Fruit fly (Drosophila melanogaster) whole organism, adult: ENCODE results near the gene Vago.

Experiments
- CG11617 ChIP-seq: fragments of 200-800 bp; sonication (Bioruptor generic); optimal IDR thresholded peaks from 2 replicates; lab custom pipeline; 2017; ENCODE audit warnings: mild to moderate bottlenecking, missing biosample characterization, missing genetic modification reagents, missing genetic modification characterization
- CG12768 ChIP-seq: fragments of 200-800 bp; sonication (Bioruptor generic); optimal IDR thresholded peaks from 2 replicates; lab custom pipeline; 2017; ENCODE audit warnings: missing biosample characterization, missing genetic modification characterization, mild to moderate bottlenecking, moderate library complexity, missing genetic modification reagents
- CG14711 ChIP-seq: fragments of 200-800 bp; sonication (Bioruptor generic); optimal IDR thresholded peaks from 2 replicates; lab custom pipeline; 2018; ENCODE audit warnings: missing biosample characterization, mild to moderate bottlenecking, missing genetic modification characterization, moderate library complexity
- CG1620 ChIP-seq: fragments of 200-800 bp; sonication (Bioruptor generic); optimal IDR thresholded peaks from 2 replicates; lab custom pipeline; 2016; ENCODE audit warnings: missing biosample characterization, missing genetic modification characterization
- CG33017 ChIP-seq: fragments of 200-800 bp; sonication (Bioruptor generic); optimal IDR thresholded peaks from 2 replicates; lab custom pipeline; 2018; ENCODE audit warnings: missing biosample characterization, mild to moderate bottlenecking, missing genetic modification characterization, moderate library complexity
- CG5204 ChIP-seq: fragments of 200-800 bp; sonication (Bioruptor generic); optimal IDR thresholded peaks from 2 replicates; lab custom pipeline; 2016; ENCODE audit warnings: missing biosample characterization, missing genetic modification characterization
- CG7045 ChIP-seq: fragments of 200-800 bp; sonication (Bioruptor generic); optimal IDR thresholded peaks from 2 replicates; lab custom pipeline; 2017; ENCODE audit warnings: missing biosample characterization, mild to moderate bottlenecking, missing genetic modification characterization
- CG7101 ChIP-seq: fragments of 200-800 bp; sonication (Bioruptor generic); optimal IDR thresholded peaks from 2 replicates; lab custom pipeline; 2018; ENCODE audit warnings: missing biosample characterization, mild to moderate bottlenecking, missing genetic modification characterization, moderate library complexity
- Clk ChIP-seq: fragments of 200-800 bp; sonication (Bioruptor generic); optimal IDR thresholded peaks from 2 replicates; lab custom pipeline; 2017; ENCODE audit warnings: missing biosample characterization, missing genetic modification characterization
- Crg-1 ChIP-seq: fragments of 200-800 bp; sonication (Bioruptor generic); optimal IDR thresholded peaks from 2 replicates; lab custom pipeline; 2016; ENCODE audit warnings: missing biosample characterization, missing genetic modification characterization
- Hr96 ChIP-seq: fragments of 200-800 bp; sonication (Bioruptor generic); optimal IDR thresholded peaks from 2 replicates; lab custom pipeline; 2016; ENCODE audit warnings: missing biosample characterization, missing genetic modification characterization
- Mnt ChIP-seq: fragments of 200-800 bp; sonication (Bioruptor generic); optimal IDR thresholded peaks from 2 replicates; lab custom pipeline; 2016; ENCODE audit warnings: missing biosample characterization, mild to moderate bottlenecking, missing genetic modification characterization
- bab1 ChIP-seq: fragments of 200-800 bp; sonication (Bioruptor generic); optimal IDR thresholded peaks from 3 replicates; lab custom pipeline; 2019; ENCODE audit warnings: missing biosample characterization, mild to moderate bottlenecking, missing genetic modification characterization, moderate library complexity
- cic ChIP-seq: fragments of 200-800 bp; sonication (Bioruptor generic); optimal IDR thresholded peaks from 2 replicates; lab custom pipeline; 2017; ENCODE audit warnings: missing biosample characterization, mild to moderate bottlenecking, missing genetic modification characterization, moderate library complexity
- cnc ChIP-seq, 2 experiments: fragments of >200 bp; optimal IDR thresholded peaks; 2 replicates each; lab custom pipeline; 2017
- kay ChIP-seq: fragments of 200-800 bp; sonication (Bioruptor generic); peaks from one replicate; lab custom pipeline; 2016; ENCODE audit warnings: missing biosample characterization, missing genetic modification characterization, borderline replicate concordance
- ovo ChIP-seq: fragments of 200-800 bp; sonication (Bioruptor generic); optimal IDR thresholded peaks from 2 replicates; lab custom pipeline; 2016; ENCODE audit warnings: missing biosample characterization, missing genetic modification characterization
- pad ChIP-seq: fragments of 200-800 bp; sonication (Bioruptor generic); optimal IDR thresholded peaks from 3 replicates; lab custom pipeline; 2017; ENCODE audit warnings: missing biosample characterization, missing genetic modification characterization, mild to moderate bottlenecking, moderate library complexity, missing genetic modification reagents
- tj ChIP-seq: fragments of 200-800 bp; sonication (Bioruptor generic); optimal IDR thresholded peaks from 3 replicates; lab custom pipeline; 2017; ENCODE audit warnings: missing biosample characterization, mild to moderate bottlenecking, missing genetic modification characterization, moderate library complexity
- toe ChIP-seq: fragments of 200-800 bp; sonication (Bioruptor generic); optimal IDR thresholded peaks from 2 replicates; lab custom pipeline; 2016; ENCODE audit warnings: missing biosample characterization, missing genetic modification characterization

The Vago gene

DNA sequence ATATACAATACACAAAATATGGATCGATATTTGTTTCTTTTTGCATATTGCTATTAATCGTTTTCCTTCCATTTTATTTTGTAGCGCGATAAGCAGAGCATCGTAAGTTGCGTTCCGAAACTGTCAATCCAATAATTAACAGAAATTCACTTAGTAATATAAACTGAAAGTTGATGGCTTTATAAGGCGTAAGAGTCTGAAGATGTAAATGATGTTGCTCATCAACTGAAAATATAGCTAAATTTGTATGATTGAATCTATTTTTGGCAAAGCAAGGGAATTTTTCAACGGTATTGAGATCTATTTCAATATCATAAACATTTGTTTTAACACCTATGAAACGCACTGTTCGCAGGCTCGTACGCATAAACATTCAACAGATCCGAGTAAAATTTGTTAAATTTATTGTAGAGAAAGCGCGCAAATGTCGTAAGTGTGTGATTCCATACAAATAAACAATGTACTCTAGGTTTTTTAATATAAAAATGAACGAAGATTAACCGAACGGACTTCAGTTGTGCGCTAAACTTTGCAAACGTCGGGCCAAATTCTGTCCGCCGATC lies at the start of gene Vago:
Gene Vago (plus strand): TSS at position 513 of the 563 bp plus-strand sequence.
- TF ChIP-seq CG33017 (tag; lab: Kevin White, UChicago) (peak; percentile 33), CG7101 (peak; percentile 70), kay (GFP tag; lab: Kevin White, UChicago) (peak; percentile 5), CG12768 (peak; percentile 17), Hr96 (GFP tag; lab: Kevin White, UChicago) (peak; percentile 41), pad (GFP tag; lab: Kevin White, UChicago) (peak; percentile 31), Clk (GFP tag; lab: Kevin White, UChicago) (no peak), Crg-1 (GFP tag; lab: Kevin White, UChicago) (no peak), CG7045 (GFP tag; lab: Kevin White, UChicago) (no peak), bab1 (GFP tag; lab: Kevin White, UChicago) (no peak), toe (no peak), cnc (optimal IDR thresholded peaks at IDR 0.05; lab: Kevin White, UChicago) (no peak), Mnt (peak; percentile 11), CG1620 (GFP tag; lab: Kevin White, UChicago) (no peak), tj (GFP tag; lab: Kevin White, UChicago) (no peak), ovo (GFP tag; lab: Kevin White, UChicago) (no peak), CG11617 (GFP tag; lab: Kevin White, UChicago) (peak; percentile 29), CG5204 (no peak), cic (GFP tag; lab: Kevin White, UChicago) (no peak), CG14711 (tag; lab: Kevin White, UChicago) (peak; percentile 46)

- TF ChIP-seq cnc (optimal IDR thresholded peaks at IDR 0.05; lab: Kevin White, UChicago): no peak
- no peak for TF ChIP-seq toe
- no peak for TF ChIP-seq ovo (GFP tag; lab: Kevin White, UChicago)
- TF ChIP-seq CG14711 (tag; lab: Kevin White, UChicago): no peak
- TF ChIP-seq tj (GFP tag; lab: Kevin White, UChicago): no peak
Measured at dm6 chrX:11039788-11040187, 49.3 kb upstream of the Vago start, which contains the start of gene vex. TSS of gene vex (minus strand) at chrX:11039901.

DNA sequence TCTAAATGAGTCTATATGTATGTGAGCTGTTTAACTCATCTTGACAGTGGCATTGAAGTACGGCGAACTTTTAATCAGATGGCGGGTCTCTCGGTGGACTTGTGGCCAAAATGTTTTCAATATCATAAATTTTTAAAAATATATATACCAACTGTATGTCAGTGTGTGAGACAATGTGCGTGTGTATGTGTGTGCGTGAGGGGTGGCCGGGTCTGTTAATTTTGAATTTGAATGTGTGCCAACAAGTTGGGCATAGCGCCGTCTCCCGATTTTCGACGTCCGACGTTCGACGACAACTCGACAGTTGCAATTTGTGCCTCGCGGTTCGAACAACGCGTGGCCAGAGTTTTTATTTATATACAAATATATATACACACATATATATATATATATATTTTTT lies 44.6 kb upstream of the Vago start, which contains the start of gene SmydA-4:
Gene SmydA-4 (plus strand): TSS at position 301 of the 400 bp plus-strand sequence.
- TF ChIP-seq CG5204: no peak
- no peak for TF ChIP-seq cnc (optimal IDR thresholded peaks at IDR 0.05; lab: Kevin White, UChicago)
- TF ChIP-seq cic (GFP tag; lab: Kevin White, UChicago): no peak
- no peak for TF ChIP-seq Hr96 (GFP tag; lab: Kevin White, UChicago)
- no peak for TF ChIP-seq CG14711 (tag; lab: Kevin White, UChicago)
- TF ChIP-seq CG1620 (GFP tag; lab: Kevin White, UChicago): no peak
- no peak for TF ChIP-seq CG12768

- TF ChIP-seq Clk (GFP tag; lab: Kevin White, UChicago) (no peak), CG33017 (tag; lab: Kevin White, UChicago) (no peak), ovo (GFP tag; lab: Kevin White, UChicago) (no peak), CG7101 (no peak), toe (no peak), Crg-1 (GFP tag; lab: Kevin White, UChicago) (no peak), Hr96 (GFP tag; lab: Kevin White, UChicago) (no peak), CG11617 (GFP tag; lab: Kevin White, UChicago) (no peak), cnc (optimal IDR thresholded peaks at IDR 0.05; lab: Kevin White, UChicago) (no peak), tj (GFP tag; lab: Kevin White, UChicago) (no peak), CG12768 (no peak)
Measured at dm6 chrX:11053456-11053855, 35.6 kb upstream of the Vago start, which contains the start of gene CG1552. TSS of gene CG1552 (minus strand) at chrX:11053556.

dm6 chrX:11059519-11059918 lies 29.6 kb upstream of the Vago start, which contains the start of gene CG1545:
TSS of gene CG1545 (minus strand) at chrX:11059619.
- TF ChIP-seq kay (GFP tag; lab: Kevin White, UChicago) (no peak), Clk (GFP tag; lab: Kevin White, UChicago) (no peak)

DNA sequence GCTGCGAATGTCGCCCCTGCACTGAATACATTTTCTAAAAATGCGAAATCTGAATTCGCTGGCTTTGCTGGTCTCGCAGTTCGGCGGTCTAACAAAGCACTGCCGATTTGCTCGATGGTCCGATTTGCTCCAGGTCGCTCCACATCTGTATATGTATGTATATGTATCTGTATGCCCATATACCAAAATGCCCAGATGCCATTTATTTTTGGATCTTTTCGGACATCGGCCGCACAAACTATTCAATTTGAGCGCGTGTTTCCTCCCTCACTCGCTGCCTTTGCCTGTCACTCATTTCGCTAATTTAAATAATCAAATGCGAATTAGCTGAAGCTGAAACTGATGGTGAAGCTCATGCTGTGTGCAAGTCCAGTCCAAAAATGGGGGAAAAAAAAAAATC lies 26.0 kb upstream of the Vago start, which contains the start of gene CG1537:
Gene CG1537 (minus strand): TSS at position 101 of the 400 bp plus-strand sequence.
- TF ChIP-seq CG33017 (tag; lab: Kevin White, UChicago) (no peak), CG5204 (no peak)

DNA sequence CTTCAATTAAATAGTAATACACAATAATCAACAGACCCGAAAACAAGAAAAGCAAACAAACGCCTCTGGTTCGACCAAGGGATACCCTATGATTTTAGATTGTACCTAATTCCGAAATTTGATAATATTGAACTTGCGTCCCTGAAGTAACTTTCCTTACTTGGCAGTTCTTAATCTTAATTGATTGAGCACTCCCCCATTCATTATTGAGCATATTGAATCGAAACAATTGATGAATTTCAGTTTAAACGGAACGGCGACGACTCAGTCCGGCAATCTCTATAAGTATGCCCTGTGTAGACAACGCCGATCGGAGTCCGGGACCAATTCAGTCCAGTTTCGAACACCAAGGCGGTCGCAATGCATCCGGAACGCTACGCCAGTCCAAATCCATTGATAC lies 22.8 kb upstream of the Vago start, which contains the start of gene CG15203:
Gene CG15203 (plus strand): TSS at position 301 of the 400 bp plus-strand sequence.
- TF ChIP-seq CG14711 (tag; lab: Kevin White, UChicago) (no peak), cic (GFP tag; lab: Kevin White, UChicago) (no peak), pad (GFP tag; lab: Kevin White, UChicago) (no peak), kay (GFP tag; lab: Kevin White, UChicago) (no peak), ovo (GFP tag; lab: Kevin White, UChicago) (no peak), Hr96 (GFP tag; lab: Kevin White, UChicago) (no peak), tj (GFP tag; lab: Kevin White, UChicago) (no peak), CG5204 (no peak), CG7101 (no peak), CG7045 (GFP tag; lab: Kevin White, UChicago) (no peak), Crg-1 (GFP tag; lab: Kevin White, UChicago) (no peak), CG1620 (GFP tag; lab: Kevin White, UChicago) (no peak), CG12768 (no peak), bab1 (GFP tag; lab: Kevin White, UChicago) (no peak), cnc (optimal IDR thresholded peaks at IDR 0.05; lab: Kevin White, UChicago) (no peak), Mnt (no peak), Clk (GFP tag; lab: Kevin White, UChicago) (no peak), CG33017 (tag; lab: Kevin White, UChicago) (no peak), CG11617 (GFP tag; lab: Kevin White, UChicago) (no peak)
